Worm (Caenorhabditis elegans): Measurements from ENCODE around the gene C23G10.5.

DNA sequence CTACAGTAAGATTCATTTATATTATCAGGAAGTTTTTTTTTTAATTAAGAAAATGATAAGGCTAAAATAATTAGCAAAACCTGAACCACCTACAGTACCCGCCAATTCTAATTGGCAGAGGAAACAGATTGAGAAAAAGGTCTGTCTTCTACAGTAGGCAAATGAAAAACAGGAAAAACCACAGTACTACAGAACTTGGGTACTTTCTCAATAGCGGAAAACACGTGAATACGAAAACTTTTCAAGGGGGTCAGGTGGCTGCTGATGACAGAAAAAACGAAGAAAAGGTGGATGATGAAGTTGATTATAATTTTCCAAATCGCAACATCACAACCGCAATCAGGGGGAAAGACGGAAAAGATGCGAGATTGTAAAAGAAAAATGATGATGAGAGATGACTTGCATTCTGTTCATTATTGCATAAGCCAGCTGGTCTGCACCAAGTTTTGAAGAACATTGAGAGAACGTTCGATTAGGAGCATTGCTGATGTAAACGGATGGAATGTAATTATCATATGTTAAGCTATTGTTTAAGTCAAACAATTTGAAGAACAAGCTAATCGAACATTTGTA, 46.4 kb upstream of the C23G10.5 start:
- TF ChIP-seq W03F9.2 (tag; optimal IDR thresholded peaks at IDR 0.05) (no peak), dao-5 (tag; optimal IDR thresholded peaks at IDR 0.05) (no peak), him-1 (tag; optimal IDR thresholded peaks at IDR 0.05) (no peak)
